Worm (Caenorhabditis elegans): Measurements from ENCODE around the gene fbxa-82.

- TF ChIP-seq hmbx-1 (tag; optimal IDR thresholded peaks at IDR 0.05), result no peak
- TF ChIP-seq ama-1 (optimal IDR thresholded peaks at IDR 0.05), result no peak
- TF ChIP-seq hmg-4 (GFP tag; optimal IDR thresholded peaks at IDR 0.05), result no peak
- no peak for TF ChIP-seq ceh-13 (GFP tag; optimal IDR thresholded peaks at IDR 0.05)
- no peak for TF ChIP-seq F13C5.2 (tag; optimal IDR thresholded peaks at IDR 0.05)
- TF ChIP-seq tbx-11 (GFP tag; IDR thresholded peaks at IDR 0.05), result no peak
- no peak for TF ChIP-seq flt-1 (GFP tag; IDR thresholded peaks at IDR 0.05)
- no peak for TF ChIP-seq pes-1 (GFP tag; IDR thresholded peaks at IDR 0.05)
- TF ChIP-seq tra-4 (tag; optimal IDR thresholded peaks at IDR 0.05), result no peak
- TF ChIP-seq aly-1 (tag; optimal IDR thresholded peaks at IDR 0.05), result no peak
- no peak for TF ChIP-seq tbx-37 (GFP tag; conservative IDR thresholded peaks at IDR 0.05)
- TF ChIP-seq scrt-1 (GFP tag; IDR thresholded peaks at IDR 0.05), result no peak
Measured at ce11 chrV:15051720-15052119, 610 bp downstream of the fbxa-82 start.

Measured in whole organism, early embryonic.